Fruit fly (Drosophila melanogaster) whole organism, pupa: ENCODE measurements around the gene Ilp8.

ENCODE experiments used
- CG10348 ChIP-seq: fragments of 200-800 bp; sonication (Bioruptor generic); IDR thresholded peaks from 2 replicates; pipeline ENCODE4 v1.3.6; 2022; ENCODE audit warnings: missing biosample characterization, missing genetic modification characterization
- CG12605 ChIP-seq: fragments of 200-800 bp; sonication (Bioruptor generic); IDR thresholded peaks from 2 replicates; pipeline ENCODE4 v1.3.6; 2022; ENCODE audit warnings: missing biosample characterization, missing genetic modification characterization
- CG13204 ChIP-seq: fragments of 200-800 bp; sonication (Bioruptor generic); optimal IDR thresholded peaks from 2 replicates; lab custom pipeline; 2018; ENCODE audit warnings: missing biosample characterization, mild to moderate bottlenecking, missing genetic modification characterization, moderate library complexity
- CG14655 ChIP-seq: fragments of 200-800 bp; sonication (Bioruptor generic); optimal IDR thresholded peaks from 3 replicates; lab custom pipeline; 2017; ENCODE audit warnings: mild to moderate bottlenecking, missing biosample characterization, missing genetic modification reagents, missing genetic modification characterization
- CG15710 ChIP-seq: fragments of 200-800 bp; sonication (Bioruptor generic); optimal IDR thresholded peaks from 2 replicates; lab custom pipeline; 2018; ENCODE audit warnings: missing biosample characterization, mild to moderate bottlenecking, missing genetic modification characterization, moderate library complexity
- CG17806 ChIP-seq: fragments of 200-800 bp; sonication (Bioruptor generic); optimal IDR thresholded peaks from 2 replicates; lab custom pipeline; 2018; ENCODE audit warnings: missing biosample characterization, mild to moderate bottlenecking, missing genetic modification characterization, moderate library complexity
- CG32121 ChIP-seq: fragments of 200-800 bp; sonication (Bioruptor generic); IDR thresholded peaks from 2 replicates; pipeline ENCODE4 v1.3.6; 2022; ENCODE audit warnings: missing biosample characterization, missing genetic modification characterization
- CG34367 ChIP-seq: fragments of 200-800 bp; sonication (Bioruptor generic); optimal IDR thresholded peaks from 2 replicates; lab custom pipeline; 2018; ENCODE audit warnings: missing biosample characterization, mild to moderate bottlenecking, missing genetic modification characterization
- CG4496 ChIP-seq: fragments of 200-800 bp; sonication (Bioruptor generic); IDR thresholded peaks from 3 replicates; pipeline ENCODE4 v1.3.6; 2022; ENCODE audit warnings: missing biosample characterization, missing genetic modification characterization
- CG8159 ChIP-seq: fragments of 200-800 bp; sonication (Bioruptor generic); optimal IDR thresholded peaks from 3 replicates; lab custom pipeline; 2018; ENCODE audit warnings: missing biosample characterization, mild to moderate bottlenecking, missing genetic modification characterization, moderate library complexity
- CG8301 ChIP-seq: fragments of 200-800 bp; sonication (Bioruptor generic); optimal IDR thresholded peaks from 2 replicates; lab custom pipeline; 2018; ENCODE audit warnings: missing biosample characterization, mild to moderate bottlenecking, missing genetic modification characterization
- CG9948 ChIP-seq: fragments of 200-800 bp; sonication (Bioruptor generic); optimal IDR thresholded peaks from 2 replicates; lab custom pipeline; 2018; ENCODE audit warnings: missing biosample characterization, mild to moderate bottlenecking, missing genetic modification characterization, moderate library complexity
- D1 ChIP-seq: fragments of 200-800 bp; sonication (Bioruptor generic); optimal IDR thresholded peaks from 2 replicates; lab custom pipeline; 2018; ENCODE audit warnings: missing biosample characterization, mild to moderate bottlenecking, missing genetic modification characterization, moderate library complexity
- EcR ChIP-seq: fragments of 200-800 bp; sonication (Bioruptor generic); optimal IDR thresholded peaks from 3 replicates; lab custom pipeline; 2019; ENCODE audit warnings: missing biosample characterization, missing genetic modification characterization, mild to moderate bottlenecking, moderate library complexity, missing genetic modification reagents
- Ets98B ChIP-seq: fragments of 200-800 bp; sonication (Bioruptor generic); IDR thresholded peaks from 2 replicates; pipeline ENCODE4 v1.3.6; 2022; ENCODE audit warnings: missing biosample characterization, missing genetic modification characterization
- Pif1A ChIP-seq: fragments of 200-800 bp; sonication (Bioruptor generic); optimal IDR thresholded peaks from 3 replicates; lab custom pipeline; 2016; ENCODE audit warnings: missing biosample characterization, missing genetic modification characterization
- Pif1B ChIP-seq: fragments of 200-800 bp; sonication (Bioruptor generic); optimal IDR thresholded peaks from 3 replicates; lab custom pipeline; 2016; ENCODE audit warnings: missing biosample characterization, missing genetic modification characterization
- Snoo ChIP-seq: fragments of 200-800 bp; sonication (Bioruptor generic); optimal IDR thresholded peaks from 3 replicates; lab custom pipeline; 2017; ENCODE audit warnings: missing biosample characterization, mild to moderate bottlenecking, missing genetic modification characterization, inconsistent platforms
- fd96Ca ChIP-seq: fragments of 200-800 bp; sonication (Bioruptor generic); IDR thresholded peaks from 3 replicates; pipeline ENCODE4 v1.3.6; 2022; ENCODE audit warnings: missing biosample characterization, missing genetic modification characterization
- gl ChIP-seq: fragments of 200-800 bp; sonication (Bioruptor generic); optimal IDR thresholded peaks from 2 replicates; lab custom pipeline; 2018; ENCODE audit warnings: missing biosample characterization, mild to moderate bottlenecking, missing genetic modification characterization
- rn ChIP-seq: fragments of 200-800 bp; sonication (Bioruptor generic); IDR thresholded peaks from 2 replicates; pipeline ENCODE4 v1.3.6; 2022; ENCODE audit warnings: missing biosample characterization, missing genetic modification characterization

Ilp8 gene

DNA sequence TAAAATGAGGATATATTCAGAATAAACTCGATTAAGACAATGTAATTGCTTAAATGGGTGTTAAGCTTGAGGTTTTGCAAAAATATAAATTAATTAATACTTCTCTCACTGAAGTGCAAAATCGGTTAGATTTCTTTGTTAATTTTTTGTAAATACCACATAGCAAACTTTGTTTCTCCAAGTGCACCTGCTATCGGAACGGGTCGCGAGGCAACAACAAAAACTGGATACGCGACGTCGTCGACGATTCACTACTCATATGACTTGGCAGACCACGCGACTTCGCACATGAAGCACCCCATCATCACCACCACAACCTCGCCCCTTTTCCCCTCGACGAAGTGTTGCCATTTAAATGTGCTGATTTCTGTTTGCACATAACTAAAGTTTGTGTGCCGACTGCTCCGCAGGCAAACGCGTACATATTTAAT lies 24.8 kb downstream of the Ilp8 start:
- TF ChIP-seq CG9948 (tag; lab: Kevin White, UChicago) (peak; percentile 52), CG13204 (GFP tag; lab: Kevin White, UChicago) (peak; percentile 56), CG10348 (0 out of 2 replicates have a peak, but pooled peaks have one; percentile 28), Snoo (tag; lab: Kevin White, UChicago) (peak; percentile 49), CG32121 (no peak), CG34367 (tag; lab: Kevin White, UChicago) (peak; percentile 40), CG14655 (peak; percentile 50), Pif1A (peak; percentile 24), gl (tag; lab: Kevin White, UChicago) (no peak), rn (GFP tag; lab: Robert Waterston, UW) (no peak), CG8159 (tag; lab: Kevin White, UChicago) (peak; percentile 56), fd96Ca (GFP tag; lab: Robert Waterston, UW) (peak; percentile 65), CG17806 (peak; percentile 57), EcR (GFP tag; lab: Kevin White, UChicago) (peak; percentile 60), CG15710 (peak; percentile 60), CG4496 (GFP tag; lab: Robert Waterston, UW) (peak; percentile 64), CG12605 (GFP tag; lab: Robert Waterston, UW) (peak; percentile 17; the same call in 1 of the 2 replicates), CG8301 (tag; lab: Kevin White, UChicago) (peak; percentile 44), D1 (no peak), Pif1B (GFP tag; lab: Kevin White, UChicago) (peak; percentile 55), Ets98B (GFP tag; lab: Robert Waterston, UW) (peak; percentile 72)

DNA sequence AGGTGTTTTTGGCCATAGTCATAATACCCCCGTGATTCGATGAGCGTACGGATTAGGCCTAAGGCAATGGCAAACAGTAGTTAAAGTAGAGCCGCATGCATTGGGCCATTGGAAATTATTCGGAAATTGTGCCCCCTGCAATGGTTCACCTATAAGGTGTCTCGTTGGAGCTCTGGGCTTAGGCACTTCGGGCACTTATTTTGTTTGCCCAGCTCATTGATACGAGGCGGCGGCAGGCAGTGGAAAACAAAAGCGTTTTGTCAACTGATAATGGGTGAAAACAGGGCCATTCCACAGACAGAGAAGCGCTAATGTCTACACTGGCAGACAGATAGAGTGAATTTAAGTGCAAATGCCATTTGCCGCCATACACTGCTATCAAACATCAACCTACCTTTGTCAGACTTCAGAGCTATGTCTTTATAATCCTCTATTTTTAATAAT lies 25.6 kb downstream of the Ilp8 start:
- 0 out of 2 replicates have a peak, but pooled peaks have one; percentile 9 for TF ChIP-seq CG32121
- no peak for TF ChIP-seq rn (GFP tag; lab: Robert Waterston, UW)
- peak; percentile 63; the same call in 2 of the 3 replicates for TF ChIP-seq CG4496 (GFP tag; lab: Robert Waterston, UW)

DNA sequence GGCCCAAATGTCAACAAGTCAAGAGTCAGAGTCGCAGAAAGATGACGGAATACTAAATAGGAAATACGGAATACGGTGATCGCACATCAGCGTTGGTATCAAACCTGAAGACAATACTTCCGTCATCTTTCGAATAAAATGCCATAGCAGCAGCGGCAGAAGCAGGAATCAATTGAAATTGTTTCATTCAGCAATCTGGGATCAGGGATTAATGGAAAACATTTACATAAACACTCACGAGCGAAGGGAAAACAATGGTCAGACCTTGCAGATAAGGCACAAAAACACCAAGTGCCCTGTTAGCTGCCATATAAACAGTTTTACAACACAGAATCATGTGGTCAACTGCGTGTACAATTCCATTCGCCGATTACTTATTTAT lies 26.5 kb downstream of the Ilp8 start:
- TF ChIP-seq CG12605 (GFP tag; lab: Robert Waterston, UW) = no peak
- TF ChIP-seq rn (GFP tag; lab: Robert Waterston, UW) = no peak

DNA sequence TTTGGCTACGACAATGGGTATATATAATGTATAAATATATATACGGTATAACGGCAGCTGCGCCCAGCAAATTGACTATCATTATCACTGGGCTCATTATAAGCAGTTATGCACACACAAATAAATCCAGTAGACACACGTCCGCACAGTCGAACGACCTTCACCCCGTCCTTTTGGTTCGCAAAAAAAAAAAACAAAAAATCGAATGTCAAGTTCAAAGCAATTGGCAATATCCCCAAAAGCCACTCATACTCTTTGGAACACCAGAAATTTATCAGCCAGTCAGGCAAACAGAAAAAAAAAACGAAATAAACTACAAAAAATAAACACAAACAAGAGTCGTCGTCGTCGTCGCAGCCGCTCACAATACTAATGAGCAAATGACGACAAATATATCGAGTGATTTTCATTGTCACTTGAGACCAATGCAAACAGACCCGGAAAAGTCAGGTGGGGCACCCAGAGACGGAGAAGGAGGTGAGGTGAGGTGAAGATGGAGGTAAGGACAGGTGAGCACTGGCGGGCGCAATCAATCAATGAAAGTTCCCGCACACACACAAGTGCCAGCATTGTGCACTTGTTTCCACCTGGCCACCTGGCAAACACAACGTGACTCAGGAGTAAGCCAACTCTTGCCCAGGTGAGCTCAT lies 27.0 kb downstream of the Ilp8 start:
- TF ChIP-seq Pif1A (peak; percentile 46), Ets98B (GFP tag; lab: Robert Waterston, UW) (no peak), fd96Ca (GFP tag; lab: Robert Waterston, UW) (0 out of 3 replicates have a peak, but pooled peaks have one; percentile 64), gl (tag; lab: Kevin White, UChicago) (no peak), CG15710 (peak; percentile 30), CG17806 (peak; percentile 17), CG10348 (0 out of 2 replicates have a peak, but pooled peaks have one; percentile 20), CG4496 (GFP tag; lab: Robert Waterston, UW) (peak; percentile 24; the same call in 1 of the 3 replicates), EcR (GFP tag; lab: Kevin White, UChicago) (peak; percentile 37)
- TF ChIP-seq, all 21 proteins: peak for 7

DNA sequence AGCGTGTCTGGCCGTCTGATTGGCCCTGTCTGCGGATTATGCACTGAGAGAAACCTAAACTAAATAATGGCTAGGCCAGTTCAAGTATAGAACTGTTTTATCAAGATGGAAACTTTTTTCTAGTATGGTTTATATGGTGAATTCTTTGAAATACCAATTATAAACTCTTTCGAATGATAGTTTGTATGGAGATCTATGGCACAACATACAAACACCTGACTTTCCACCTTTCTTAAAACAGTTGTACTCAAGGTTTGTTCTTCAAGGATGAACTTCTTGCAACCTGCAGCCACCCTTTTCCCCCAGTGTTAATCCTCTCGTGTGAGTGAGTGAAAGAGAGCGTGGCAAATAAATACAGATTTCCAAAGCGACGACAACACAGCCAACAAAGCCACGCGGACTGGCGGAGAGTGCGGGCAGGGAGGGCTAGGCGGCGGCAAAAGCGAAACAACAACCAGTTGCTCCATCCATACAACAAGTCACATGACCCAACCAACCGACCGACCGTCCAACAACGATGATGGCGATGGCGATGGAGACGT lies 27.6 kb downstream of the Ilp8 start:
- TF ChIP-seq CG8159 (tag; lab: Kevin White, UChicago) = peak; percentile 97
- peak; percentile 96 for TF ChIP-seq CG15710
- TF ChIP-seq rn (GFP tag; lab: Robert Waterston, UW) = peak; percentile 76
- TF ChIP-seq D1 = peak; percentile 71
- peak; percentile 92 for TF ChIP-seq CG17806
- TF ChIP-seq CG12605 (GFP tag; lab: Robert Waterston, UW) = 0 out of 2 replicates have a peak, but pooled peaks have one; percentile 38
- peak; percentile 88 for TF ChIP-seq CG4496 (GFP tag; lab: Robert Waterston, UW)
- TF ChIP-seq CG32121 = peak; percentile 85
- peak; percentile 90 for TF ChIP-seq CG13204 (GFP tag; lab: Kevin White, UChicago)
- peak; percentile 75 for TF ChIP-seq CG10348
- TF ChIP-seq CG14655 = peak; percentile 89
- TF ChIP-seq CG9948 (tag; lab: Kevin White, UChicago) = peak; percentile 85
- TF ChIP-seq Snoo (tag; lab: Kevin White, UChicago) = peak; percentile 84
- peak; percentile 84 for TF ChIP-seq Pif1B (GFP tag; lab: Kevin White, UChicago)
- TF ChIP-seq Ets98B (GFP tag; lab: Robert Waterston, UW) = peak; percentile 71
- peak; percentile 84 for TF ChIP-seq Pif1A
- peak; percentile 85 for TF ChIP-seq fd96Ca (GFP tag; lab: Robert Waterston, UW)
- peak; percentile 93 for TF ChIP-seq CG34367 (tag; lab: Kevin White, UChicago)
- TF ChIP-seq CG8301 (tag; lab: Kevin White, UChicago) = peak; percentile 85
- TF ChIP-seq gl (tag; lab: Kevin White, UChicago) = peak; percentile 70
- TF ChIP-seq EcR (GFP tag; lab: Kevin White, UChicago) = peak; percentile 76
- TF ChIP-seq, all 21 proteins: peak for 21
